Worm (Caenorhabditis elegans) whole organism, L4 larva: Measurements from ENCODE around the gene F12F6.7.
A peak's percentile ranks its signal among the peaks of the same experiment; 100 is the strongest.

Experiments used
- D1046.2 ChIP-seq: fragments of 200-800 bp; sonication (Bioruptor generic); IDR thresholded peaks from 2 replicates; pipeline ENCODE4 v1.3.6; 2022; ENCODE audit warnings: missing genetic modification characterization, missing compliant biosample characterization
- F10B5.3 ChIP-seq: sonication (generic microtip); optimal IDR thresholded peaks from 2 replicates; lab custom pipeline; 2016; ENCODE audit warnings: mild to moderate bottlenecking, missing genetic modification characterization, missing compliant biosample characterization
- F37D6.2 ChIP-seq: sonication (generic microtip); optimal IDR thresholded peaks from 2 replicates; lab custom pipeline; 2016; ENCODE audit warnings: mild to moderate bottlenecking, missing genetic modification characterization, missing compliant biosample characterization
- F44E2.7 ChIP-seq: fragments of 200-800 bp; sonication (Bioruptor generic); IDR thresholded peaks from 2 replicates; pipeline ENCODE4 v2.1.2; 2022; ENCODE audit warnings: missing genetic modification characterization, missing compliant biosample characterization
- Y105C5A.15 ChIP-seq: fragments of 200-800 bp; sonication (Bioruptor generic); IDR thresholded peaks from 2 replicates; pipeline ENCODE4 v1.3.6; 2022; ENCODE audit warnings: missing genetic modification characterization, missing compliant biosample characterization
- Y5F2A.4 ChIP-seq: fragments of 200-800 bp; sonication (Bioruptor generic); optimal IDR thresholded peaks from 2 replicates; lab custom pipeline; 2018; ENCODE audit warnings: mild to moderate bottlenecking, missing genetic modification characterization, missing compliant biosample characterization
- Y75B8A.6 ChIP-seq: fragments of 200-800 bp; sonication (Bioruptor generic); IDR thresholded peaks from 2 replicates; pipeline ENCODE4 v1.3.6; 2022; ENCODE audit warnings: missing genetic modification reagents, missing genetic modification characterization, missing compliant biosample characterization
- aha-1 ChIP-seq: fragments of 150-350 bp; peaks from one replicate; lab custom pipeline; 2014; ENCODE audit warnings: missing biosample characterization, missing genetic modification characterization
- arid-1 ChIP-seq: fragments of 200-800 bp; sonication (Bioruptor generic); conservative IDR thresholded peaks from 2 replicates; pipeline ENCODE4 v1.3.6; 2022; ENCODE audit warnings: missing genetic modification reagents, missing genetic modification characterization, missing compliant biosample characterization
- ceh-32 ChIP-seq: sonication (generic microtip); optimal IDR thresholded peaks from 2 replicates; lab custom pipeline; 2016; ENCODE audit warnings: mild to moderate bottlenecking, missing genetic modification characterization, missing compliant biosample characterization; ENCODE audit not compliant: poor library complexity
- ceh-62 ChIP-seq: sonication (generic microtip); optimal IDR thresholded peaks from 2 replicates; lab custom pipeline; 2017; ENCODE audit warnings: missing biosample characterization, missing genetic modification characterization
- ctbp-1 ChIP-seq: fragments of 200-800 bp; sonication (Bioruptor generic); IDR thresholded peaks from 2 replicates; pipeline ENCODE4 v1.3.6; 2022; ENCODE audit warnings: missing genetic modification reagents, missing genetic modification characterization, missing compliant biosample characterization
- dmd-6 ChIP-seq: fragments of 200-800 bp; sonication (Bioruptor generic); IDR thresholded peaks from 2 replicates; pipeline ENCODE4 v1.3.6; 2022; ENCODE audit warnings: missing genetic modification reagents, missing genetic modification characterization, missing compliant biosample characterization
- dmd-8 ChIP-seq: fragments of 200-800 bp; sonication (Bioruptor generic); IDR thresholded peaks from 2 replicates; pipeline ENCODE4 v1.3.6; 2022; ENCODE audit warnings: missing genetic modification characterization, missing compliant biosample characterization
- dpl-1 ChIP-seq: fragments of 150-350 bp; optimal IDR thresholded peaks from 2 replicates; lab custom pipeline; 2014; ENCODE audit warnings: missing biosample characterization, missing genetic modification reagents, missing genetic modification characterization
- gei-8 ChIP-seq: fragments of 200-800 bp; sonication (Bioruptor generic); optimal IDR thresholded peaks from 2 replicates; lab custom pipeline; 2018; ENCODE audit warnings: mild to moderate bottlenecking, missing genetic modification characterization, missing compliant biosample characterization
- hlh-30 ChIP-seq: sonication (generic microtip); optimal IDR thresholded peaks from 2 replicates; lab custom pipeline; 2017; ENCODE audit warnings: antibody characterized with exemption, mild to moderate bottlenecking, missing genetic modification characterization, missing compliant biosample characterization; ENCODE audit not compliant: insufficient read depth
- hmg-1.1 ChIP-seq: fragments of 200-800 bp; sonication (Bioruptor generic); IDR thresholded peaks from 2 replicates; pipeline ENCODE4 v1.3.6; 2022; ENCODE audit warnings: missing genetic modification reagents, missing genetic modification characterization, missing compliant biosample characterization
- jun-1 ChIP-seq: fragments of 150-350 bp; optimal IDR thresholded peaks from 2 replicates; lab custom pipeline; 2014; ENCODE audit warnings: missing biosample characterization, missing genetic modification reagents, missing genetic modification characterization
- lin-13 ChIP-seq: fragments of 150-350 bp; optimal IDR thresholded peaks from 2 replicates; lab custom pipeline; 2014; ENCODE audit warnings: missing biosample characterization, missing genetic modification reagents, missing genetic modification characterization
- lin-29 ChIP-seq: fragments of 200-800 bp; sonication (Bioruptor generic); IDR thresholded peaks from 2 replicates; pipeline ENCODE4 v1.3.6; 2022; ENCODE audit warnings: missing genetic modification reagents, missing genetic modification characterization, missing compliant biosample characterization
- lin-39 ChIP-seq: fragments of 150-350 bp; optimal IDR thresholded peaks from 2 replicates; lab custom pipeline; 2014; ENCODE audit warnings: missing biosample characterization, missing genetic modification reagents, missing genetic modification characterization
- lir-3 ChIP-seq: sonication (generic microtip); optimal IDR thresholded peaks from 2 replicates; lab custom pipeline; 2016; ENCODE audit warnings: mild to moderate bottlenecking, missing genetic modification characterization, missing compliant biosample characterization
- madf-5 ChIP-seq, 2 experiments: fragments of 200-800 bp; sonication (Bioruptor generic); IDR thresholded peaks; 2 replicates each; pipeline ENCODE4 v1.3.6; 2022; ENCODE audit warnings: missing compliant biosample characterization in 2 of 2, missing genetic modification characterization in 2 of 2
- mxl-2 ChIP-seq: fragments of 200-800 bp; sonication (Bioruptor generic); conservative IDR thresholded peaks from 2 replicates; pipeline ENCODE4 v1.3.6; 2022; ENCODE audit warnings: missing genetic modification reagents, missing genetic modification characterization, missing compliant biosample characterization
- mxl-3 ChIP-seq: fragments of 200-800 bp; sonication (Bioruptor generic); optimal IDR thresholded peaks from 2 replicates; lab custom pipeline; 2018; ENCODE audit warnings: mild to moderate bottlenecking, missing genetic modification characterization, missing compliant biosample characterization
- nhr-10 ChIP-seq: fragments of 150-350 bp; optimal IDR thresholded peaks from 2 replicates; lab custom pipeline; 2014; ENCODE audit warnings: missing biosample characterization, missing genetic modification characterization
- nhr-102 ChIP-seq: sonication (generic microtip); optimal IDR thresholded peaks from 2 replicates; lab custom pipeline; 2016; ENCODE audit warnings: mild to moderate bottlenecking, missing genetic modification characterization, moderate library complexity, missing compliant biosample characterization
- nhr-111 ChIP-seq: fragments of 200-800 bp; sonication (Bioruptor generic); optimal IDR thresholded peaks from 2 replicates; lab custom pipeline; 2018; ENCODE audit warnings: mild to moderate bottlenecking, missing genetic modification characterization, missing compliant biosample characterization
- nhr-237 ChIP-seq: sonication (generic microtip); optimal IDR thresholded peaks from 2 replicates; lab custom pipeline; 2017; ENCODE audit warnings: missing biosample characterization, missing genetic modification characterization
- nhr-25 ChIP-seq: sonication (generic microtip); optimal IDR thresholded peaks from 2 replicates; lab custom pipeline; 2017; ENCODE audit warnings: missing genetic modification characterization, mild to moderate bottlenecking, missing compliant biosample characterization, antibody characterized with exemption, moderate library complexity, borderline replicate concordance; ENCODE audit not compliant: insufficient read depth
- nhr-42 ChIP-seq: fragments of 200-800 bp; sonication (Bioruptor generic); IDR thresholded peaks from 2 replicates; pipeline ENCODE4 v1.3.6; 2022; ENCODE audit warnings: missing genetic modification characterization, missing compliant biosample characterization
- nhr-6 ChIP-seq: fragments of 150-350 bp; optimal IDR thresholded peaks from 2 replicates; lab custom pipeline; 2014; ENCODE audit warnings: missing biosample characterization, missing genetic modification characterization
- nhr-76 ChIP-seq: fragments of 150-350 bp; optimal IDR thresholded peaks from 2 replicates; lab custom pipeline; 2014; ENCODE audit warnings: missing biosample characterization, missing genetic modification characterization
- php-3 ChIP-seq: fragments of 200-800 bp; sonication (Bioruptor generic); IDR thresholded peaks from 2 replicates; pipeline ENCODE4 v1.3.6; 2022; ENCODE audit warnings: missing genetic modification reagents, missing genetic modification characterization, missing compliant biosample characterization
- pqm-1 ChIP-seq: sonication (generic microtip); optimal IDR thresholded peaks from 2 replicates; lab custom pipeline; 2017; ENCODE audit warnings: missing biosample characterization, missing genetic modification characterization
- rbr-2 ChIP-seq: sonication (generic microtip); optimal IDR thresholded peaks from 2 replicates; lab custom pipeline; 2016; ENCODE audit warnings: missing genotype, missing genetic modification characterization, missing compliant biosample characterization
- sdz-12 ChIP-seq: fragments of 200-800 bp; sonication (Bioruptor generic); optimal IDR thresholded peaks from 2 replicates; lab custom pipeline; 2018; ENCODE audit warnings: mild to moderate bottlenecking, missing genetic modification characterization, missing compliant biosample characterization
- snpc-1.2 ChIP-seq: fragments of 200-800 bp; sonication (Bioruptor generic); IDR thresholded peaks from 2 replicates; pipeline ENCODE4 v1.3.6; 2022; ENCODE audit warnings: missing genetic modification reagents, missing genetic modification characterization, missing compliant biosample characterization
- spr-1 ChIP-seq: sonication (generic microtip); optimal IDR thresholded peaks from 2 replicates; lab custom pipeline; 2016; ENCODE audit warnings: mild to moderate bottlenecking, missing genetic modification characterization, missing compliant biosample characterization
- spr-3 ChIP-seq: fragments of 200-800 bp; sonication (Bioruptor generic); optimal IDR thresholded peaks from 2 replicates; lab custom pipeline; 2018; ENCODE audit warnings: mild to moderate bottlenecking, missing genetic modification characterization, missing compliant biosample characterization
- tag-97 ChIP-seq: fragments of 200-800 bp; sonication (Bioruptor generic); IDR thresholded peaks from 2 replicates; pipeline ENCODE4 v1.3.6; 2022; ENCODE audit warnings: missing genetic modification characterization, missing compliant biosample characterization
- unc-62 ChIP-seq, 3 experiments: fragments of 150-350 bp in 1 of 3; sonication (generic microtip); optimal IDR thresholded peaks in 2 of 3; peaks in 1 of 3; 1 replicate in 1 of 3; 2 replicates in 2 of 3; lab custom pipeline; 2014 to 2017; ENCODE audit warnings: missing biosample characterization in 3 of 3, missing genetic modification characterization in 3 of 3, missing genetic modification reagents in 3 of 3, missing genotype in 1 of 3
- zag-1 ChIP-seq: fragments of 150-350 bp; optimal IDR thresholded peaks from 2 replicates; lab custom pipeline; 2014; ENCODE audit warnings: missing biosample characterization, missing genetic modification characterization
- zfp-2 ChIP-seq: sonication (generic microtip); optimal IDR thresholded peaks from 2 replicates; lab custom pipeline; 2016; ENCODE audit warnings: mild to moderate bottlenecking, missing genetic modification characterization, missing compliant biosample characterization
- zip-11 ChIP-seq: fragments of 200-800 bp; sonication (Bioruptor generic); IDR thresholded peaks from 2 replicates; pipeline ENCODE4 v1.3.6; 2022; ENCODE audit warnings: missing genetic modification characterization, missing compliant biosample characterization
- zip-2 ChIP-seq: fragments of 150-350 bp; optimal IDR thresholded peaks from 2 replicates; lab custom pipeline; 2014; ENCODE audit warnings: missing biosample characterization, missing genetic modification characterization
- ztf-7 ChIP-seq: fragments of 150-350 bp; optimal IDR thresholded peaks from 2 replicates; lab custom pipeline; 2014; ENCODE audit warnings: missing biosample characterization, missing genetic modification characterization

F12F6.7 gene

ce11 chrIV:11549694-11550093 lies 11.9 kb downstream of the F12F6.7 start (continued):
- TF ChIP-seq Y75B8A.6 = peak; percentile 56; the same call in 1 of the 2 replicates
- peak; percentile 84 for TF ChIP-seq nhr-102 (tag; lab: Kevin White, UChicago)
- peak; percentile 24 for TF ChIP-seq F37D6.2 (tag; lab: Kevin White, UChicago)
- TF ChIP-seq dpl-1 (GFP tag; lab: Kevin White, UChicago) = peak; percentile 38
- peak; percentile 90 for TF ChIP-seq snpc-1.2 (GFP tag; lab: Robert Waterston, UW)
- peak; percentile 90 for TF ChIP-seq dmd-8
- TF ChIP-seq lin-39 (tag; lab: Kevin White, UChicago) = no peak
- peak; percentile 79 for TF ChIP-seq sdz-12 (GFP tag; lab: Kevin White, UChicago)
- 0 out of 2 replicates have a peak, but pooled peaks have one; percentile 56 for TF ChIP-seq D1046.2
- TF ChIP-seq zfp-2 (tag; lab: Kevin White, UChicago) = no peak
- TF ChIP-seq mxl-2 = 0 out of 2 replicates have a peak, but pooled peaks have one; percentile 39
- no peak for TF ChIP-seq ceh-62 (tag; lab: Kevin White, UChicago)
- peak; percentile 85 to 91; a peak in 2 of 4 replicates for TF ChIP-seq madf-5 (GFP tag; IDR thresholded peaks at IDR 0.05; lab: Robert Waterston, UW)
- TF ChIP-seq lin-13 = peak; percentile 83
- peak; percentile 73 for TF ChIP-seq nhr-6 (tag; lab: Kevin White, UChicago)
- no peak for TF ChIP-seq nhr-10 (tag; lab: Kevin White, UChicago)
- no peak for TF ChIP-seq nhr-237
- TF ChIP-seq ceh-32 (tag; lab: Kevin White, UChicago) = no peak
- peak; percentile 39; the same call in 1 of the 2 replicates for TF ChIP-seq Y105C5A.15 (GFP tag; lab: Robert Waterston, UW)
- TF ChIP-seq nhr-42 = 0 out of 2 replicates have a peak, but pooled peaks have one; percentile 42
- TF ChIP-seq zag-1 (tag; lab: Kevin White, UChicago) = no peak
- peak; percentile 71 for TF ChIP-seq dmd-6
- peak; percentile 61 for TF ChIP-seq nhr-25
- TF ChIP-seq ctbp-1 (GFP tag; lab: Robert Waterston, UW) = peak; percentile 81
- peak; percentile 16; the same call in 1 of the 2 replicates for TF ChIP-seq php-3
- peak; percentile 34 for TF ChIP-seq gei-8 (GFP tag; lab: Kevin White, UChicago)
- TF ChIP-seq hlh-30 (tag; lab: Kevin White, UChicago) = peak; percentile 93
- peak; percentile 83 for TF ChIP-seq aha-1 (tag; lab: Kevin White, UChicago)
- TF ChIP-seq Y5F2A.4 (GFP tag; lab: Kevin White, UChicago) = peak; percentile 59
- peak in 1 of 2 experiments; percentile 96 for TF ChIP-seq unc-62 (GFP tag; optimal IDR thresholded peaks at IDR 0.05 in 1 of 2; lab: Kevin White, UChicago)
- no peak for TF ChIP-seq unc-62 (tag; optimal IDR thresholded peaks at IDR 0.05; lab: Kevin White, UChicago)
- peak; percentile 75 for TF ChIP-seq nhr-111 (GFP tag; lab: Kevin White, UChicago)
- no peak for TF ChIP-seq lin-29 (GFP tag; lab: Robert Waterston, UW)
- peak; percentile 85 for TF ChIP-seq hmg-1.1 (GFP tag; lab: Robert Waterston, UW)
- TF ChIP-seq arid-1 (GFP tag; lab: Robert Waterston, UW) = no peak; the same call in 1 of the 2 replicates
- TF ChIP-seq ztf-7 = peak; percentile 39
- TF ChIP-seq zip-2 (tag; lab: Kevin White, UChicago) = peak; percentile 48
- TF ChIP-seq pqm-1 = peak; percentile 29
- TF ChIP-seq F10B5.3 = peak; percentile 39
- no peak for TF ChIP-seq mxl-3 (GFP tag; lab: Kevin White, UChicago)
- TF ChIP-seq jun-1 = peak; percentile 42
- TF ChIP-seq F44E2.7 (GFP tag; lab: Robert Waterston, UW) = no peak
- no peak for TF ChIP-seq nhr-76 (tag; lab: Kevin White, UChicago)
- no peak for TF ChIP-seq tag-97
- peak; percentile 61 for TF ChIP-seq lir-3 (tag; lab: Kevin White, UChicago)
- peak; percentile 74 for TF ChIP-seq spr-1 (tag; lab: Kevin White, UChicago)
- TF ChIP-seq rbr-2 (tag; lab: Kevin White, UChicago) = peak; percentile 64
- 0 out of 2 replicates have a peak, but pooled peaks have one; percentile 66 for TF ChIP-seq zip-11 (GFP tag; lab: Robert Waterston, UW)
- TF ChIP-seq spr-3 (GFP tag; lab: Kevin White, UChicago) = peak; percentile 49
